Fruit fly (Drosophila melanogaster): ENCODE results near the gene Ir68a.

Gene Ir68a

DNA sequence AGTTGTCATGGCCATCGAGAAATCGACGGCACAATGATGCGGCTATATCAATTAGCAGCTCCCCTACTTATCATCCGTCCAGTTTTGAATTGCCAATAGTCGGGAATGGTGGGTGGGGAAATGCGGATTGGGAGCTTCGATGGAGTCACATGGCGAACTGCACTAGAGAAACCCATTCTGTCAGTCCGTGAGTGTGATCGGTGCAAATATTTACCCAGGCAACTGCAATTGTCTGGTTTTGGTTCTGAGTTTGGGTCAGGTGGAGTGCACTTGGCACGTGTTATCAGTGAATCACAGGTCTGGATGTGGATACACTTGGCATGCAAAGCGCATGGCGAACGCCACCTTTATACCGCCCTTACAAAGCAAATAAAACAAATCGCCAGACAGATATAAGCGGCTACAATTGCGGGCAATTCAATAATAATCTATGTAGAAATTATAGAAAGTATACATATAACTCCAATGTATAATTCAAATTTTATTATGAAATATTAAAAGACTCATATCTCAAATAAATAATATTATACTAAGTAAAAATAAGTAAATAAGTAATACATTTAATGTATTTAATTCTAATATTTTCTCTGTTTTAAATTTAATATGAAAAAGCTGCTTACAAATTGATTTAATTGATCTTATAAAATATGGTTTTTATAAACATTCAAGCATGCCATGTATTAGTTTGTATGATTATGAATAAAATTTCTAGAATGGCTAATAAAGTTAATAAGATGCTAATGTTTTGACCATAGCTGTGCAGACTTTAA is 36.4 kb upstream of the Ir68a start (continued):
- no peak for TF ChIP-seq ewg (GFP tag; optimal IDR thresholded peaks at IDR 0.05)
- TF ChIP-seq Spps (tag; optimal IDR thresholded peaks at IDR 0.05), result no peak
- TF ChIP-seq ato (GFP tag; IDR thresholded peaks at IDR 0.05; ENCODE audit: partially characterized antibody), result no peak
- TF ChIP-seq rib (GFP tag; IDR thresholded peaks at IDR 0.05), result no peak
- TF ChIP-seq CG4424 (GFP tag; optimal IDR thresholded peaks at IDR 0.05), result no peak
- TF ChIP-seq lab (GFP tag; optimal IDR thresholded peaks at IDR 0.05), result peak; percentile 4
- peak; percentile 15 for TF ChIP-seq CG13424 (tag; optimal IDR thresholded peaks at IDR 0.05)
- TF ChIP-seq CG6654 (GFP tag; optimal IDR thresholded peaks at IDR 0.05), result no peak
- no peak for TF ChIP-seq Xrp1 (GFP tag; IDR thresholded peaks at IDR 0.05)
- no peak for TF ChIP-seq h (optimal IDR thresholded peaks at IDR 0.05)
- no peak for TF ChIP-seq Blimp-1 (GFP tag; optimal IDR thresholded peaks at IDR 0.05)
- TF ChIP-seq NFAT (GFP tag; IDR thresholded peaks at IDR 0.05), result 0 out of 2 replicates have a peak, but pooled peaks have one; percentile 12
- TF ChIP-seq CG17802 (tag; optimal IDR thresholded peaks at IDR 0.05), result no peak
- no peak for TF ChIP-seq Fer3 (tag; optimal IDR thresholded peaks at IDR 0.05)
- no peak for TF ChIP-seq CG1233 (GFP tag; optimal IDR thresholded peaks at IDR 0.05)
- no peak for TF ChIP-seq CG43689 (GFP tag; IDR thresholded peaks at IDR 0.05)
- no peak for TF ChIP-seq Mad (GFP tag; optimal IDR thresholded peaks at IDR 0.05)
- no peak for TF ChIP-seq Bdp1 (GFP tag; optimal IDR thresholded peaks at IDR 0.05)
- no peak for TF ChIP-seq dpn (GFP tag; optimal IDR thresholded peaks at IDR 0.05)
- TF ChIP-seq CG15269 (tag; optimal IDR thresholded peaks at IDR 0.05), result peak; percentile 28
- no peak for TF ChIP-seq CG17186 (GFP tag; optimal IDR thresholded peaks at IDR 0.05)
- TF ChIP-seq mirr (GFP tag; optimal IDR thresholded peaks at IDR 0.05), result no peak
- no peak for TF ChIP-seq pb (GFP tag; optimal IDR thresholded peaks at IDR 0.05)
- no peak for TF ChIP-seq org-1 (GFP tag; optimal IDR thresholded peaks at IDR 0.05)
- peak; percentile 32; the same call in 1 of the 2 replicates for TF ChIP-seq Drgx (GFP tag; IDR thresholded peaks at IDR 0.05)
- TF ChIP-seq peb (GFP tag; IDR thresholded peaks at IDR 0.05), result no peak
- TF ChIP-seq Nf-YA (GFP tag; IDR thresholded peaks at IDR 0.05), result no peak
- TF ChIP-seq gcm2 (GFP tag; optimal IDR thresholded peaks at IDR 0.05), result no peak
- TF ChIP-seq stwl (tag; optimal IDR thresholded peaks at IDR 0.05), result no peak
- TF ChIP-seq CG34422 (GFP tag; IDR thresholded peaks at IDR 0.05), result 0 out of 3 replicates have a peak, but pooled peaks have one; percentile 15
- TF ChIP-seq gro (GFP tag; optimal IDR thresholded peaks at IDR 0.05), result no peak
- no peak for TF ChIP-seq CG7786 (GFP tag; optimal IDR thresholded peaks at IDR 0.05)
- no peak for TF ChIP-seq Poxn (GFP tag; IDR thresholded peaks at IDR 0.05)
- no peak for TF ChIP-seq CG4282 (GFP tag; optimal IDR thresholded peaks at IDR 0.05)
- no peak for TF ChIP-seq sd (tag; optimal IDR thresholded peaks at IDR 0.05)
- TF ChIP-seq CG8924 (tag; optimal IDR thresholded peaks at IDR 0.05), result peak; percentile 54
- no peak for TF ChIP-seq chinmo (GFP tag; IDR thresholded peaks at IDR 0.05; ENCODE audit: partially characterized antibody)
- TF ChIP-seq CG32767 (GFP tag; IDR thresholded peaks at IDR 0.05), result 0 out of 2 replicates have a peak, but pooled peaks have one; percentile 28
- TF ChIP-seq twi (tag; optimal IDR thresholded peaks at IDR 0.05), result no peak
- no peak for TF ChIP-seq Aef1 (GFP tag; IDR thresholded peaks at IDR 0.05)
- TF ChIP-seq CG14965 (GFP tag; optimal IDR thresholded peaks at IDR 0.05; ENCODE audit: borderline replicate concordance), result no peak
- TF ChIP-seq CG1024 (GFP tag; IDR thresholded peaks at IDR 0.05), result no peak
- TF ChIP-seq pum (GFP tag; optimal IDR thresholded peaks at IDR 0.05), result no peak
- no peak for TF ChIP-seq CG15073 (GFP tag; optimal IDR thresholded peaks at IDR 0.05)

Data from whole organism, embryonic.